Worm (Caenorhabditis elegans): ENCODE measurements around the gene mog-3.

The mog-3 gene

ce11 chrIII:5305725-5306124, 2.7 kb upstream of the mog-3 start (continued):
- TF ChIP-seq fkh-10 (GFP tag; optimal IDR thresholded peaks at IDR 0.05) (no peak), ceh-24 (tag; optimal IDR thresholded peaks at IDR 0.05) (peak; percentile 35), unc-86 (tag; optimal IDR thresholded peaks at IDR 0.05) (peak; percentile 40), unc-3 (GFP tag; conservative IDR thresholded peaks at IDR 0.05) (peak; percentile 71), unc-3 (tag; optimal IDR thresholded peaks at IDR 0.05) (peak; percentile 37), elt-2 (tag; optimal IDR thresholded peaks at IDR 0.05) (peak; percentile 50), nhr-11 (tag; optimal IDR thresholded peaks at IDR 0.05) (no peak), pag-3 (tag; optimal IDR thresholded peaks at IDR 0.05; ENCODE audit: borderline replicate concordance) (peak; percentile 30), npax-4 (tag; optimal IDR thresholded peaks at IDR 0.05) (peak; percentile 44), ttx-3 (tag; optimal IDR thresholded peaks at IDR 0.05) (peak; percentile 61), elt-4 (tag; optimal IDR thresholded peaks at IDR 0.05) (no peak), C38D4.7 (GFP tag; optimal IDR thresholded peaks at IDR 0.05) (peak; percentile 59), ets-4 (tag; optimal IDR thresholded peaks at IDR 0.05) (peak; percentile 73), Y22D7AL.16 (tag; optimal IDR thresholded peaks at IDR 0.05) (peak; percentile 51), lim-6 (tag; optimal IDR thresholded peaks at IDR 0.05) (no peak), ceh-30 (tag; optimal IDR thresholded peaks at IDR 0.05) (no peak), odd-2 (tag; optimal IDR thresholded peaks at IDR 0.05) (no peak), pha-2 (tag; optimal IDR thresholded peaks at IDR 0.05) (peak; percentile 14), madf-2 (tag; optimal IDR thresholded peaks at IDR 0.05) (peak; percentile 70), sox-2 (GFP tag; IDR thresholded peaks at IDR 0.05) (no peak), rnt-1 (tag; optimal IDR thresholded peaks at IDR 0.05) (peak; percentile 44), hlh-6 (tag; optimal IDR thresholded peaks at IDR 0.05) (peak; percentile 54)

- no peak for TF ChIP-seq eyg-1 (tag; optimal IDR thresholded peaks at IDR 0.05)
- TF ChIP-seq ceh-14 (tag; optimal IDR thresholded peaks at IDR 0.05), result no peak
- TF ChIP-seq zip-5 (tag; optimal IDR thresholded peaks at IDR 0.05), result no peak
- no peak for TF ChIP-seq dmd-4 (tag; optimal IDR thresholded peaks at IDR 0.05; ENCODE audit: borderline replicate concordance)
- TF ChIP-seq elt-2 (tag; optimal IDR thresholded peaks at IDR 0.05), result no peak
- TF ChIP-seq unc-86 (tag; optimal IDR thresholded peaks at IDR 0.05), result no peak
- TF ChIP-seq ceh-19 (GFP tag; optimal IDR thresholded peaks at IDR 0.05), result no peak
- TF ChIP-seq ttx-3 (tag; optimal IDR thresholded peaks at IDR 0.05), result no peak
- no peak for TF ChIP-seq tbx-2 (tag; optimal IDR thresholded peaks at IDR 0.05)
- TF ChIP-seq pros-1 (tag; optimal IDR thresholded peaks at IDR 0.05), result no peak
These were observed 2.0 kb downstream of the mog-3 start for ce11 chrIII:5310403-5310802.

ce11 chrIII:5310940-5311339, 2.5 kb downstream of the mog-3 start, which contains the start of gene pqe-1:
Gene pqe-1, plus strand, starts transcription at chrIII:5311240.
- no peak for TF ChIP-seq C08G9.2 (tag; optimal IDR thresholded peaks at IDR 0.05)
- TF ChIP-seq ceh-31 (tag; optimal IDR thresholded peaks at IDR 0.05), result no peak
- no peak for TF ChIP-seq pag-3 (tag; optimal IDR thresholded peaks at IDR 0.05; ENCODE audit: borderline replicate concordance)
- TF ChIP-seq ceh-24 (tag; optimal IDR thresholded peaks at IDR 0.05), result no peak
- no peak for TF ChIP-seq ceh-6 (GFP tag; optimal IDR thresholded peaks at IDR 0.05)
- no peak for TF ChIP-seq sox-2 (GFP tag; IDR thresholded peaks at IDR 0.05)
- TF ChIP-seq ceh-22 (tag; optimal IDR thresholded peaks at IDR 0.05), result no peak
- no peak for TF ChIP-seq ceh-34 (tag; optimal IDR thresholded peaks at IDR 0.05)
- no peak for TF ChIP-seq unc-42 (tag; optimal IDR thresholded peaks at IDR 0.05)
- no peak for TF ChIP-seq dve-1 (tag; optimal IDR thresholded peaks at IDR 0.05)
- no peak for TF ChIP-seq unc-55 (GFP tag; optimal IDR thresholded peaks at IDR 0.05)
- TF ChIP-seq pax-1 (tag; optimal IDR thresholded peaks at IDR 0.05), result no peak
- no peak for TF ChIP-seq che-1 (tag; optimal IDR thresholded peaks at IDR 0.05)
- no peak for TF ChIP-seq fax-1 (tag; optimal IDR thresholded peaks at IDR 0.05)
- TF ChIP-seq ceh-30 (tag; optimal IDR thresholded peaks at IDR 0.05), result no peak
- no peak for TF ChIP-seq fkh-6 (tag; optimal IDR thresholded peaks at IDR 0.05)
- no peak for TF ChIP-seq dmd-4 (tag; optimal IDR thresholded peaks at IDR 0.05; ENCODE audit: borderline replicate concordance)
- TF ChIP-seq hlh-8 (tag; optimal IDR thresholded peaks at IDR 0.05), result no peak
